Worm (Caenorhabditis elegans): Measurements from ENCODE around the gene Y62H9A.2.

Y62H9A.2 gene

DNA sequence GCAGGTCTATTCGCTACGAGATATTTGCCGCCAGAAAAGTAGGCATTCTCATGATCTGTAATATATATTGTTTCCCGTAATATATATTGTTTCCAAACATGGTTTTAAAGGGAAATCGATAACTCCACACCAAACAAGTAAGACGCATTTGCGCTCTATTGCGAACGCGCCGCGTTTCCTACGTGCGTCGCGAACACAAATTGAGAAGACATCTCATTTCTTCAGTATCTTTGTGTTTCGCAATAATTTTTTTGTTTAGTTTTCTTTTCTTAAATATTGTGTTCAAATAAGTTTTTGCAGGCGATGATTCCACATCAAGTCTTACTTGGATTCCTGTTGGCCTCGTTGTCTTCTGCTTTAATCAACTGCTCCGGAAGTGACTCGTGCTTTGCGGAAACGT lies 12.9 kb downstream of the Y62H9A.2 start, which contains the start of gene F54F7.6:
F54F7.6 (plus strand) TSS at position 301 of the 400 bp plus-strand sequence.
- TF ChIP-seq ztf-11 (tag; optimal IDR thresholded peaks at IDR 0.05) (no peak), unc-39 (tag; optimal IDR thresholded peaks at IDR 0.05) (no peak), ham-2 (GFP tag; optimal IDR thresholded peaks at IDR 0.05) (no peak), drap-1 (GFP tag; optimal IDR thresholded peaks at IDR 0.05) (no peak), nhr-12 (tag; optimal IDR thresholded peaks at IDR 0.05) (no peak), M03D4.4 (tag; optimal IDR thresholded peaks at IDR 0.05) (no peak), lin-32 (GFP tag; optimal IDR thresholded peaks at IDR 0.05) (no peak), mep-1 (tag; optimal IDR thresholded peaks at IDR 0.05) (no peak), lsy-2 (tag; optimal IDR thresholded peaks at IDR 0.05) (no peak), sem-2 (GFP tag; optimal IDR thresholded peaks at IDR 0.05) (no peak), lin-13 (tag; optimal IDR thresholded peaks at IDR 0.05) (no peak), bed-3 (GFP tag; optimal IDR thresholded peaks at IDR 0.05) (no peak), pha-4 (tag; optimal IDR thresholded peaks at IDR 0.05) (no peak), snpc-4 (tag; optimal IDR thresholded peaks at IDR 0.05) (no peak), unc-62 (GFP tag; optimal IDR thresholded peaks at IDR 0.05) (no peak), sptf-1 (tag; optimal IDR thresholded peaks at IDR 0.05) (no peak), nhr-237 (tag; optimal IDR thresholded peaks at IDR 0.05) (no peak), mls-2 (tag; optimal IDR thresholded peaks at IDR 0.05) (no peak), flh-1 (GFP tag; optimal IDR thresholded peaks at IDR 0.05) (no peak), nhr-76 (tag; optimal IDR thresholded peaks at IDR 0.05) (no peak)

DNA sequence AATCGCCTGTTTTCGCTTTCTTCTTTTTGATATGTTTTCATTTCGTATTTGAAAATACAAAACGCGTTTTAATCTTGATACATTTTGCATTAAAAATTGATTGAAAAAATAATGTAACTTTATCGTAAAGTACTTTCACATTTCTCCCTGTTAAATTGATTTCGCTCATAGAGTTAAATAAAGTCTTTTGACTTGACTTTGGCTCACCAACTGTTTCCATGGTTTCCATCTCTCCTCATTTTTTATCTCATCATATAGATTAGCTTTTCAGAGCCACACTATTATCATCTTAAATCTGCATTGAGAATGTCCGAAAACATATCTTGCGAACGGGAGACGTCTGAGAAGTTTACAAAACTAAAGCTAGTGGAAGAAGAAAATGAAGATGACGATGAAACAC lies 14.7 kb downstream of the Y62H9A.2 start, which contains the start of gene F54F7.10:
F54F7.10 (plus strand) TSS at position 301 of the 400 bp plus-strand sequence.
- TF ChIP-seq ztf-11 (tag; optimal IDR thresholded peaks at IDR 0.05) (no peak), ceh-43 (GFP tag; optimal IDR thresholded peaks at IDR 0.05) (no peak), ceh-39 (tag; optimal IDR thresholded peaks at IDR 0.05) (no peak), ces-1 (GFP tag; optimal IDR thresholded peaks at IDR 0.05) (no peak), elt-3 (tag; optimal IDR thresholded peaks at IDR 0.05) (no peak), mab-5 (tag; optimal IDR thresholded peaks at IDR 0.05) (no peak), mep-1 (tag; optimal IDR thresholded peaks at IDR 0.05) (no peak), nhr-28 (tag; optimal IDR thresholded peaks at IDR 0.05) (no peak), unc-120 (tag; optimal IDR thresholded peaks at IDR 0.05; ENCODE audit: poor library complexity, severe bottlenecking) (no peak), nhr-237 (tag; optimal IDR thresholded peaks at IDR 0.05) (no peak), lin-13 (tag; optimal IDR thresholded peaks at IDR 0.05) (no peak), mls-2 (tag; optimal IDR thresholded peaks at IDR 0.05) (no peak), sptf-1 (tag; optimal IDR thresholded peaks at IDR 0.05) (no peak), zip-8 (tag; optimal IDR thresholded peaks at IDR 0.05) (no peak), unc-39 (tag; optimal IDR thresholded peaks at IDR 0.05) (no peak), unc-62 (GFP tag; optimal IDR thresholded peaks at IDR 0.05) (no peak)

DNA sequence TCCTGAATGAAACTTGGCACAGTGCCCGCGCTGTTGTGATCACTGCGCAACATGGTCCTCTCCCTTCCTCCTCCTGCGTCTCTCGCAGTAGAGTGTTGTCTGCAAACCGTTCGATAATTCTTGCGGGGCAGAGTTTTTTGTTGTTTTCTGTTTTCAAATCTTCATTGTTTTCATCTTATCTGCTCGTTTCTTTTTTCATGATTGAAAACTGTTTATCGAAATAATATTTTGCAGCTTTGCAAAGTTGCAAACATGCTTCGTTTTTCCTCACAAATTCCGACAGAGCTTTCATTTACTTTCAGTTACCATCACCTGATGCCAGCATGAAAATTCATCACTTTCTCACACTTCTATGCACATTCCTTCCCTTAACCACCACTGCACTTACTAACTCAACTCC lies 20.8 kb downstream of the Y62H9A.2 start, which contains the start of gene mes-1:
mes-1 (plus strand) TSS at position 301 of the 400 bp plus-strand sequence.
- no peak for TF ChIP-seq tbx-8 (GFP tag; optimal IDR thresholded peaks at IDR 0.05)
- no peak for TF ChIP-seq zip-8 (tag; optimal IDR thresholded peaks at IDR 0.05)
- no peak for TF ChIP-seq lsy-2 (tag; optimal IDR thresholded peaks at IDR 0.05)
- TF ChIP-seq hlh-1 (tag; optimal IDR thresholded peaks at IDR 0.05), result no peak
- no peak for TF ChIP-seq elt-1 (tag; optimal IDR thresholded peaks at IDR 0.05; ENCODE audit: borderline replicate concordance, insufficient read depth)
- no peak for TF ChIP-seq lin-32 (GFP tag; optimal IDR thresholded peaks at IDR 0.05)
- TF ChIP-seq nhr-28 (tag; optimal IDR thresholded peaks at IDR 0.05), result no peak

DNA sequence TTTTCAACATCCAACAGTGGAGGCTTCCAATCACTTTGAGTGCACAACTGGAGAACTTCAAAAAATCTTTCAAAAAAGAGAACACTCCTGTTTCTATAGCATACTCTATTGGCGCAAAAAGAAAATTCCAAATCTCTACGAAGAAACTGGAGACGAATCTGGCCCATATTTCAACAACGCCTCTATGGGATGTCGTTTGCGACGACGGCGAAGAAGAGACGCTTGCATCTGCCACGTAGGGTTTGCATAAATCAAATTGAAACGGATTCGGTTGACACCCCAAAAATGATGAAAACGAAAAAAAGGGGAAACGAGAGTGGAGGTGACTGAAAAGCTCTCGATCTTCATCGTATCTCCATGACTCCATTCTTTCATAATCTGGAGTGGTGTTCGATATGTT lies 21.8 kb downstream of the Y62H9A.2 start:
- TF ChIP-seq elt-1 (tag; optimal IDR thresholded peaks at IDR 0.05; ENCODE audit: borderline replicate concordance, insufficient read depth) (no peak), sptf-1 (tag; optimal IDR thresholded peaks at IDR 0.05) (no peak), lsy-2 (tag; optimal IDR thresholded peaks at IDR 0.05) (no peak), elt-3 (tag; optimal IDR thresholded peaks at IDR 0.05) (no peak), lin-32 (GFP tag; optimal IDR thresholded peaks at IDR 0.05) (no peak), zip-8 (tag; optimal IDR thresholded peaks at IDR 0.05) (no peak), sem-2 (GFP tag; optimal IDR thresholded peaks at IDR 0.05) (no peak), mep-1 (tag; optimal IDR thresholded peaks at IDR 0.05) (no peak), nhr-12 (tag; optimal IDR thresholded peaks at IDR 0.05) (no peak), nhr-76 (tag; optimal IDR thresholded peaks at IDR 0.05) (no peak), cnd-1 (tag; optimal IDR thresholded peaks at IDR 0.05) (no peak), mab-5 (tag; optimal IDR thresholded peaks at IDR 0.05) (no peak), tbx-8 (GFP tag; optimal IDR thresholded peaks at IDR 0.05) (no peak), ztf-11 (tag; optimal IDR thresholded peaks at IDR 0.05) (no peak), unc-62 (GFP tag; optimal IDR thresholded peaks at IDR 0.05) (no peak), unc-39 (tag; optimal IDR thresholded peaks at IDR 0.05) (no peak), nhr-28 (tag; optimal IDR thresholded peaks at IDR 0.05) (no peak)
